Fruit fly (Drosophila melanogaster) whole organism, embryonic: ENCODE data around the gene dsf.
A peak's percentile ranks its signal among the peaks of the same experiment; 100 is the strongest.

Experiments
- CG10366 ChIP-seq: fragments of 200-800 bp; sonication (Bioruptor generic); IDR thresholded peaks from 2 replicates; pipeline ENCODE4 v1.3.6; 2022; ENCODE audit warnings: missing biosample characterization, missing genetic modification characterization
- CG10431 ChIP-seq: fragments of 200-800 bp; sonication (Bioruptor generic); optimal IDR thresholded peaks from 3 replicates; lab custom pipeline; 2018; ENCODE audit warnings: missing biosample characterization, mild to moderate bottlenecking, missing genetic modification characterization
- CG16815 ChIP-seq: fragments of 200-800 bp; sonication (Bioruptor generic); optimal IDR thresholded peaks from 3 replicates; lab custom pipeline; 2017; ENCODE audit warnings: missing biosample characterization, mild to moderate bottlenecking, missing genetic modification characterization
- CG17186 ChIP-seq: fragments of 200-800 bp; sonication (Bioruptor generic); optimal IDR thresholded peaks from 3 replicates; lab custom pipeline; 2017; ENCODE audit warnings: missing biosample characterization, missing genetic modification reagents, missing genetic modification characterization
- CG17328 ChIP-seq: fragments of 200-800 bp; sonication (Bioruptor generic); IDR thresholded peaks from 2 replicates; pipeline ENCODE4 v1.3.6; 2022; ENCODE audit warnings: missing biosample characterization, missing genetic modification characterization
- CG18599 ChIP-seq: fragments of 200-800 bp; sonication (Bioruptor generic); optimal IDR thresholded peaks from 3 replicates; lab custom pipeline; 2017; ENCODE audit warnings: missing biosample characterization, missing genetic modification characterization, mild to moderate bottlenecking, moderate library complexity, missing genetic modification reagents
- CG2199 ChIP-seq: fragments of 200-800 bp; sonication (Bioruptor generic); IDR thresholded peaks from 3 replicates; pipeline ENCODE4 v1.3.6; 2022; ENCODE audit warnings: missing biosample characterization, missing genetic modification characterization
- CG3065 ChIP-seq: fragments of 200-800 bp; sonication (Bioruptor generic); optimal IDR thresholded peaks from 2 replicates; lab custom pipeline; 2016; ENCODE audit warnings: missing biosample characterization, missing genetic modification characterization
- CG32532 ChIP-seq: fragments of 200-800 bp; sonication (Bioruptor generic); IDR thresholded peaks from 2 replicates; pipeline ENCODE4 v1.3.6; 2022; ENCODE audit warnings: missing biosample characterization, missing genetic modification characterization
- CG34224 ChIP-seq: fragments of 200-800 bp; sonication (Bioruptor generic); IDR thresholded peaks from 3 replicates; pipeline ENCODE4 v1.3.6; 2022; ENCODE audit warnings: missing biosample characterization, missing genetic modification characterization; ENCODE audit not compliant: partially characterized antibody
- CG3838 ChIP-seq: fragments of 200-800 bp; sonication (Bioruptor generic); optimal IDR thresholded peaks from 3 replicates; lab custom pipeline; 2016; ENCODE audit warnings: missing biosample characterization, missing genetic modification characterization
- CG6175 ChIP-seq: fragments of 200-800 bp; sonication (Bioruptor generic); IDR thresholded peaks from 3 replicates; pipeline ENCODE4 v1.3.6; 2022; ENCODE audit warnings: missing biosample characterization, missing genetic modification characterization
- CG6689 ChIP-seq: fragments of 200-800 bp; sonication (Bioruptor generic); IDR thresholded peaks from 2 replicates; pipeline ENCODE4 v1.3.6; 2022; ENCODE audit warnings: missing biosample characterization, missing genetic modification characterization
- CG8388 ChIP-seq: fragments of 200-800 bp; sonication (Bioruptor generic); optimal IDR thresholded peaks from 2 replicates; lab custom pipeline; 2019; ENCODE audit warnings: missing biosample characterization, mild to moderate bottlenecking, missing genetic modification characterization, moderate library complexity
- CG9437 ChIP-seq: fragments of 200-800 bp; sonication (Bioruptor generic); optimal IDR thresholded peaks from 2 replicates; lab custom pipeline; 2018; ENCODE audit warnings: missing biosample characterization, mild to moderate bottlenecking, missing genetic modification characterization
- CG9727 ChIP-seq: fragments of 200-800 bp; sonication (Bioruptor generic); optimal IDR thresholded peaks from 3 replicates; lab custom pipeline; 2017; ENCODE audit warnings: missing biosample characterization, mild to moderate bottlenecking, missing genetic modification characterization
- CG9817 ChIP-seq: fragments of 200-800 bp; sonication (Bioruptor generic); optimal IDR thresholded peaks from 2 replicates; lab custom pipeline; 2018; ENCODE audit warnings: missing biosample characterization, mild to moderate bottlenecking, missing genetic modification characterization, moderate library complexity
- Doc3 ChIP-seq: fragments of 200-800 bp; sonication (Bioruptor generic); IDR thresholded peaks from 3 replicates; pipeline ENCODE4 v1.3.6; 2022; ENCODE audit warnings: missing biosample characterization, missing genetic modification characterization; ENCODE audit not compliant: partially characterized antibody
- Fer1 ChIP-seq: fragments of 200-800 bp; sonication (Bioruptor generic); optimal IDR thresholded peaks from 2 replicates; lab custom pipeline; 2017; ENCODE audit warnings: missing biosample characterization, mild to moderate bottlenecking, missing genetic modification characterization
- Hsf ChIP-seq: fragments of 200-800 bp; sonication (Bioruptor generic); optimal IDR thresholded peaks from 3 replicates; lab custom pipeline; 2016; ENCODE audit warnings: missing biosample characterization, missing genetic modification characterization
- MBD-R2 ChIP-seq: fragments of 200-800 bp; sonication (Bioruptor generic); IDR thresholded peaks from 2 replicates; pipeline ENCODE4 v1.3.6; 2022; ENCODE audit warnings: missing biosample characterization, missing genetic modification characterization
- Nf-YB ChIP-seq: fragments of 200-800 bp; sonication (Bioruptor generic); optimal IDR thresholded peaks from 3 replicates; lab custom pipeline; 2019; ENCODE audit warnings: missing biosample characterization, mild to moderate bottlenecking, missing genetic modification characterization, moderate library complexity
- Oli ChIP-seq: fragments of 200-800 bp; sonication (Bioruptor generic); optimal IDR thresholded peaks from 2 replicates; lab custom pipeline; 2018; ENCODE audit warnings: missing biosample characterization, mild to moderate bottlenecking, missing genetic modification characterization, moderate library complexity
- Pdp1 ChIP-seq, 2 experiments: fragments of 200-800 bp; sonication (Bioruptor generic); optimal IDR thresholded peaks; 3 replicates each; lab custom pipeline; 2016; ENCODE audit warnings: missing biosample characterization in 2 of 2, missing genetic modification characterization in 2 of 2, mild to moderate bottlenecking in 1 of 2, moderate library complexity in 1 of 2
- Ssrp ChIP-seq: fragments of 200-800 bp; sonication (Bioruptor generic); optimal IDR thresholded peaks from 2 replicates; lab custom pipeline; 2018; ENCODE audit warnings: missing biosample characterization, mild to moderate bottlenecking, missing genetic modification characterization, moderate library complexity
- chn ChIP-seq: fragments of 200-800 bp; sonication (Bioruptor generic); optimal IDR thresholded peaks from 2 replicates; lab custom pipeline; 2016; ENCODE audit warnings: missing biosample characterization, missing genetic modification characterization
- corto ChIP-seq: fragments of 200-800 bp; sonication (Bioruptor generic); optimal IDR thresholded peaks from 2 replicates; lab custom pipeline; 2016; ENCODE audit warnings: missing biosample characterization, mild to moderate bottlenecking, missing genetic modification characterization, moderate library complexity
- cwo ChIP-seq: fragments of 200-800 bp; sonication (Bioruptor generic); optimal IDR thresholded peaks from 3 replicates; lab custom pipeline; 2017; ENCODE audit warnings: missing biosample characterization, missing genetic modification characterization, mild to moderate bottlenecking, moderate library complexity, missing genetic modification reagents
- dpn ChIP-seq, 2 experiments: fragments of 200-800 bp; sonication (Bioruptor generic); optimal IDR thresholded peaks; 3 replicates each; lab custom pipeline; 2016; ENCODE audit warnings: missing biosample characterization in 2 of 2, missing genetic modification characterization in 2 of 2
- gem ChIP-seq: fragments of 200-800 bp; sonication (Bioruptor generic); optimal IDR thresholded peaks from 2 replicates; lab custom pipeline; 2019; ENCODE audit warnings: missing biosample characterization, mild to moderate bottlenecking, missing genetic modification characterization, moderate library complexity
- grau ChIP-seq: fragments of 200-800 bp; optimal IDR thresholded peaks from 3 replicates; lab custom pipeline; 2019; ENCODE audit warnings: missing biosample characterization, mild to moderate bottlenecking, missing genetic modification characterization, moderate library complexity
- gro ChIP-seq: fragments of 200-800 bp; sonication (Bioruptor generic); optimal IDR thresholded peaks from 2 replicates; lab custom pipeline; 2016; ENCODE audit warnings: missing biosample characterization, missing genetic modification characterization
- gt ChIP-seq: fragments of 200-800 bp; sonication (Bioruptor generic); IDR thresholded peaks from 2 replicates; pipeline ENCODE4 v1.3.6; 2022; ENCODE audit warnings: missing biosample characterization, missing genetic modification characterization
- jigr1 ChIP-seq: fragments of 200-800 bp; sonication (Bioruptor generic); IDR thresholded peaks from 3 replicates; pipeline ENCODE4 v1.3.6; 2022; ENCODE audit warnings: missing biosample characterization, missing genetic modification characterization
- lilli ChIP-seq: fragments of 200-800 bp; sonication (Bioruptor generic); optimal IDR thresholded peaks from 3 replicates; lab custom pipeline; 2016; ENCODE audit warnings: missing biosample characterization, missing genetic modification characterization
- mld ChIP-seq: fragments of 200-800 bp; sonication (Bioruptor generic); IDR thresholded peaks from 3 replicates; pipeline ENCODE4 v1.3.6; 2022; ENCODE audit warnings: missing biosample characterization, missing genetic modification characterization; ENCODE audit not compliant: partially characterized antibody
- odd ChIP-seq: fragments of 200-800 bp; sonication (Bioruptor generic); optimal IDR thresholded peaks from 2 replicates; lab custom pipeline; 2017; ENCODE audit warnings: missing biosample characterization, mild to moderate bottlenecking, missing genetic modification characterization
- pb ChIP-seq: fragments of 200-800 bp; sonication (Bioruptor generic); optimal IDR thresholded peaks from 3 replicates; lab custom pipeline; 2016; ENCODE audit warnings: missing biosample characterization, missing genetic modification characterization
- pita ChIP-seq: fragments of 200-800 bp; sonication (Bioruptor generic); optimal IDR thresholded peaks from 2 replicates; lab custom pipeline; 2017; ENCODE audit warnings: missing biosample characterization, mild to moderate bottlenecking, missing genetic modification characterization
- pzg ChIP-seq: fragments of 200-800 bp; sonication (Bioruptor generic); optimal IDR thresholded peaks from 3 replicates; lab custom pipeline; 2018; ENCODE audit warnings: missing biosample characterization, mild to moderate bottlenecking, missing genetic modification characterization, moderate library complexity
- scrt ChIP-seq: fragments of 200-800 bp; sonication (Bioruptor generic); optimal IDR thresholded peaks from 2 replicates; lab custom pipeline; 2018; ENCODE audit warnings: missing biosample characterization, mild to moderate bottlenecking, missing genetic modification characterization, moderate library complexity
- sens-2 ChIP-seq: fragments of 200-800 bp; sonication (Bioruptor generic); IDR thresholded peaks from 2 replicates; pipeline ENCODE4 v1.3.6; 2022; ENCODE audit warnings: missing biosample characterization, missing genetic modification characterization
- sima ChIP-seq: fragments of 200-800 bp; sonication (Bioruptor generic); optimal IDR thresholded peaks from 2 replicates; lab custom pipeline; 2016; ENCODE audit warnings: missing biosample characterization, missing genetic modification characterization
- slou ChIP-seq: fragments of 200-800 bp; sonication (Bioruptor generic); optimal IDR thresholded peaks from 3 replicates; lab custom pipeline; 2016; ENCODE audit warnings: missing biosample characterization, missing genetic modification characterization
- slp2 ChIP-seq: fragments of 200-800 bp; sonication (Bioruptor generic); optimal IDR thresholded peaks from 2 replicates; lab custom pipeline; 2016; ENCODE audit warnings: missing biosample characterization, missing genetic modification characterization
- stwl ChIP-seq: fragments of 200-800 bp; sonication (Bioruptor generic); optimal IDR thresholded peaks from 3 replicates; lab custom pipeline; 2018; ENCODE audit warnings: missing biosample characterization, mild to moderate bottlenecking, missing genetic modification characterization, moderate library complexity
- tap ChIP-seq: fragments of 200-800 bp; optimal IDR thresholded peaks from 3 replicates; lab custom pipeline; 2019; ENCODE audit warnings: missing biosample characterization, mild to moderate bottlenecking, missing genetic modification characterization, moderate library complexity
- unpg ChIP-seq: fragments of 200-800 bp; sonication (Bioruptor generic); optimal IDR thresholded peaks from 3 replicates; lab custom pipeline; 2018; ENCODE audit warnings: missing biosample characterization, mild to moderate bottlenecking, missing genetic modification characterization, moderate library complexity
- zen ChIP-seq: fragments of 200-800 bp; sonication (Bioruptor generic); optimal IDR thresholded peaks from 3 replicates; lab custom pipeline; 2018; ENCODE audit warnings: missing biosample characterization, mild to moderate bottlenecking, missing genetic modification characterization, moderate library complexity
- zfh1 ChIP-seq: fragments of 200-800 bp; sonication (Bioruptor generic); IDR thresholded peaks from 3 replicates; pipeline ENCODE4 v1.3.6; 2022; ENCODE audit warnings: missing biosample characterization, missing genetic modification characterization

Gene dsf

dm6 chr2L:5978333-5979054, 52.8 kb downstream of the dsf start (continued):
- TF ChIP-seq pzg (GFP tag; lab: Kevin White, UChicago) (no peak), lilli (GFP tag; lab: Kevin White, UChicago) (no peak), zen (no peak), CG3065 (GFP tag; lab: Kevin White, UChicago) (no peak), Hsf (GFP tag; lab: Kevin White, UChicago) (no peak), CG16815 (GFP tag; lab: Kevin White, UChicago) (no peak), CG10431 (no peak), slp2 (GFP tag; lab: Kevin White, UChicago) (no peak), gro (GFP tag; lab: Kevin White, UChicago) (no peak), corto (GFP tag; lab: Kevin White, UChicago) (peak; percentile 21), CG3838 (no peak), zfh1 (no peak), cwo (no peak), tap (no peak), Fer1 (peak; percentile 35), MBD-R2 (GFP tag; lab: Robert Waterston, UW) (no peak), gem (tag; lab: Kevin White, UChicago) (no peak), chn (GFP tag; lab: Kevin White, UChicago) (peak; percentile 55), CG18599 (GFP tag; lab: Kevin White, UChicago) (peak; percentile 23), pb (GFP tag; lab: Kevin White, UChicago) (no peak), mld (no peak), odd (GFP tag; lab: Kevin White, UChicago) (no peak), Ssrp (tag; lab: Kevin White, UChicago) (no peak), CG8388 (GFP tag; lab: Kevin White, UChicago) (no peak), sima (GFP tag; lab: Kevin White, UChicago) (no peak), CG17328 (GFP tag; lab: Robert Waterston, UW) (no peak), CG9817 (tag; lab: Kevin White, UChicago) (no peak), grau (tag; lab: Kevin White, UChicago) (no peak), scrt (GFP tag; lab: Kevin White, UChicago) (no peak), unpg (GFP tag; lab: Kevin White, UChicago) (no peak), Nf-YB (GFP tag; lab: Kevin White, UChicago) (no peak), dpn (GFP tag; optimal IDR thresholded peaks at IDR 0.05; lab: Kevin White, UChicago) (no peak), sens-2 (GFP tag; lab: Robert Waterston, UW) (no peak), CG32532 (GFP tag; lab: Robert Waterston, UW) (no peak), CG6175 (GFP tag; lab: Robert Waterston, UW) (no peak), Pdp1 (GFP tag; optimal IDR thresholded peaks at IDR 0.05; lab: Kevin White, UChicago) (no peak), CG6689 (GFP tag; lab: Robert Waterston, UW) (no peak), CG2199 (no peak), gt (GFP tag; lab: Robert Waterston, UW) (no peak), CG9437 (GFP tag; lab: Kevin White, UChicago) (no peak), stwl (tag; lab: Kevin White, UChicago) (peak; percentile 2), CG17186 (GFP tag; lab: Kevin White, UChicago) (no peak), jigr1 (GFP tag; lab: Robert Waterston, UW) (no peak), slou (GFP tag; lab: Kevin White, UChicago) (no peak), pita (no peak), CG9727 (GFP tag; lab: Kevin White, UChicago) (no peak), Doc3 (GFP tag; lab: Robert Waterston, UW) (no peak), Oli (tag; lab: Kevin White, UChicago) (no peak), CG10366 (GFP tag; lab: Robert Waterston, UW) (no peak), CG34224 (GFP tag; lab: Robert Waterston, UW) (no peak)
